Fruit fly (Drosophila melanogaster): Measurements from ENCODE around the gene CG9782.

Gene CG9782

DNA sequence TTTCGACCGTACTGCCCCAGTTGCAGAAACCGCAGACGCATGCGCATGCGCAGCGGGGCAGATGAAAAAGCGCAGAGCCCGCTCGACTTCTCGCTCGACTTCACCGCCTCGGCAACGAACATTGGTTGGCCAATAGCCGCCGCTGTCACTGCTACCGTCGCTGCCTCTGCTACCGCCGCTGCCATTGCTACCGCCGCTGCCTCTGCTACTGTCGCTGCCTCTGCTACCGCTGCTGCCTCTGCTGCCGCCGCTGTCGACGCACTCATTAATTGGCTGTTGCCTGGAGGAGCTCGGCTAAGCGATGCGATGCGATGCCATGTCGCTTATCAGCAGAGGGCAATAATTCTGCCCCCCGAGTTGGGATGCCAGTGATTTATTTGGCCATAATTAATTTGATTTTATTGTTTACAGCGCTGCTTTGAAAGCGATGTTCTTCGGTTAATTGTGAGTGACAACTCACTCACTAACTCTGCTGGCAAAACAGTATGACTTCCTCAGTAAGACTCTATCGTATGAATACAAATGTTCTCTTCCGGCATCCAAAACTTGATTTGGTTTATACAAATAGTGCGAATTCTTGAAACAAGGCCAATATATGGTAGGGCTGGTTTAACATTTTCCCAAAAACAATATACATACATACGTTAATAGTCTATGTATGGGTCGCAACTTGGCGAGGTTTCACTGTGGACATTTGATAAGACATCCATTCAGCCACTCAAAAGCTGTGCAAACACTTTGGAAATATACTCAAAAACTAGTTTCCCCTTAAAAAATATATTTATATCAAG, 49.5 kb upstream of the CG9782 start (continued):
- TF ChIP-seq CG10669 (GFP tag; optimal IDR thresholded peaks at IDR 0.05) (no peak), eg (GFP tag; IDR thresholded peaks at IDR 0.05) (no peak), CG31627 (GFP tag; optimal IDR thresholded peaks at IDR 0.05) (peak; percentile 32), topi (GFP tag; optimal IDR thresholded peaks at IDR 0.05) (peak; percentile 8), CG7368 (GFP tag; optimal IDR thresholded peaks at IDR 0.05) (no peak), CG11294 (GFP tag; IDR thresholded peaks at IDR 0.05) (no peak), Hr39 (GFP tag; optimal IDR thresholded peaks at IDR 0.05) (peak; percentile 28), ss (GFP tag; optimal IDR thresholded peaks at IDR 0.05) (no peak), achi (GFP tag; optimal IDR thresholded peaks at IDR 0.05) (no peak), CG6854 (GFP tag; optimal IDR thresholded peaks at IDR 0.05) (no peak), dac (GFP tag; optimal IDR thresholded peaks at IDR 0.05) (no peak), cyc (GFP tag; optimal IDR thresholded peaks at IDR 0.05) (no peak), Sox15 (GFP tag; optimal IDR thresholded peaks at IDR 0.05) (no peak), CG32006 (GFP tag; optimal IDR thresholded peaks at IDR 0.05) (peak; percentile 19)

DNA sequence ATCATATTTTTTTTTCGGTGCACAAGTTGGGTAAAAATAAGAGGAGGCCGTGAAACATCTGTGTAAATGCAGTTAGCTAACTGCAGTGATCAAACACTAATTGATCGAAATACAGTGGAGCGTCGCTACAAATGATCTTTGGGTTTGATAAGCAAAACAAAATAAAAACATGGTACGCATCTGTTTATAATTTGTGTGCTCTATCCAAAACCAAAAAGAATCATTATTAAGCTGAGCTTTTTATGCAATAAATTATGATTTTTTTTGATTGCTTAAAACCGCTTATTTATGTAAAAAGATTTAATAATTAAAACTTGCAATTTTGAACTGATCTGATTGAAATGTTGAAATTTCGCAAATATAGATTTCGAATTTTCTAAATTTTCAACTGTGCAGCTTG, 48.9 kb upstream of the CG9782 start:
- TF ChIP-seq spab (GFP tag; optimal IDR thresholded peaks at IDR 0.05) (no peak), achi (GFP tag; optimal IDR thresholded peaks at IDR 0.05) (peak; percentile 27), OdsH (GFP tag; optimal IDR thresholded peaks at IDR 0.05) (peak; percentile 14), Sox14 (GFP tag; optimal IDR thresholded peaks at IDR 0.05) (no peak), dsx (GFP tag; optimal IDR thresholded peaks at IDR 0.05; ENCODE audit: poor library complexity, severe bottlenecking) (no peak), CG32006 (GFP tag; optimal IDR thresholded peaks at IDR 0.05) (peak; percentile 64), Eip78C (GFP tag) (peak; percentile 45), Hr39 (GFP tag; optimal IDR thresholded peaks at IDR 0.05) (peak; percentile 29), Ets21C (GFP tag; optimal IDR thresholded peaks at IDR 0.05) (no peak), vri (GFP tag; optimal IDR thresholded peaks at IDR 0.05) (no peak), CG3032 (tag; optimal IDR thresholded peaks at IDR 0.05) (no peak), lz (GFP tag; optimal IDR thresholded peaks at IDR 0.05) (peak; percentile 13), Hr4 (GFP tag; optimal IDR thresholded peaks at IDR 0.05) (peak; percentile 35), topi (GFP tag; optimal IDR thresholded peaks at IDR 0.05) (no peak), CG1621 (tag; optimal IDR thresholded peaks at IDR 0.05) (no peak), cyc (GFP tag; optimal IDR thresholded peaks at IDR 0.05) (peak; percentile 33), Sox102F (GFP tag; optimal IDR thresholded peaks at IDR 0.05) (peak; percentile 6), Hr38 (GFP tag; optimal IDR thresholded peaks at IDR 0.05) (no peak), Smox (GFP tag; optimal IDR thresholded peaks at IDR 0.05) (peak; percentile 34), salr (GFP tag; optimal IDR thresholded peaks at IDR 0.05) (peak in 1 of 2 experiments; percentile 9), esn (GFP tag; optimal IDR thresholded peaks at IDR 0.05) (peak; percentile 47), pdm3 (GFP tag; optimal IDR thresholded peaks at IDR 0.05) (peak; percentile 37), CG9139 (GFP tag; optimal IDR thresholded peaks at IDR 0.05) (no peak), CG8119 (GFP tag; IDR thresholded peaks at IDR 0.05) (peak; percentile 31; the same call in 1 of the 3 replicates), Sox15 (GFP tag; optimal IDR thresholded peaks at IDR 0.05) (no peak), CG7368 (GFP tag; optimal IDR thresholded peaks at IDR 0.05) (no peak), CG31627 (GFP tag; optimal IDR thresholded peaks at IDR 0.05) (peak; percentile 29), Gug (GFP tag; IDR thresholded peaks at IDR 0.05) (no peak), CG6276 (GFP tag; optimal IDR thresholded peaks at IDR 0.05) (peak; percentile 32), CG4318 (GFP tag; optimal IDR thresholded peaks at IDR 0.05) (no peak)

DNA sequence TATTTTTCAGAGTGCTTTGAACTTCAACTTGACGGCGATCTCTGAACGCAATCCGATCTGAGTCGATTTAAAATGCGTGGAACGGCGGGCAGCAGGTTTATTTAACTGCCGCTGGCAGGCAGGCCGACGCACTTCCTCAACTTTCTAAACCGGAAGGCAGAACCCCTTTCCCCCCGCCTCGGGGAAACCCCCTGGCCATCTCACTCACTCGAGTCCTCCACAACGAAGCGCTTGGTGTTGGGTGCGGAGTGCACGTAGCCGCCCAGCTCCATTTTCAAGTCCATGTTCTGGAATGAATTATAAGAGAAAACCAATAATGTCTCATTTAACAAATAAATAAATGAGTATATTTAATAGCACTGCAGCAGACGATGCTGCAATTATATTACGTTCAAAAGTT, 48.5 kb upstream of the CG9782 start:
- peak; percentile 51 for TF ChIP-seq Eip78C (GFP tag)
- no peak for TF ChIP-seq Blimp-1 (GFP tag; optimal IDR thresholded peaks at IDR 0.05)
- TF ChIP-seq Met (GFP tag; optimal IDR thresholded peaks at IDR 0.05) = peak; percentile 4
- no peak for TF ChIP-seq Ets21C (GFP tag; optimal IDR thresholded peaks at IDR 0.05)
- TF ChIP-seq CG11902 (GFP tag; optimal IDR thresholded peaks at IDR 0.05) = no peak
- no peak for TF ChIP-seq Sox15 (GFP tag; optimal IDR thresholded peaks at IDR 0.05)

All from whole organism, prepupa.